Worm (Caenorhabditis elegans) whole organism, L4 larva: Measurements from ENCODE around the gene bec-1.
A peak's percentile ranks its signal among the peaks of the same experiment; 100 is the strongest.

Experiments used
- F10B5.3 ChIP-seq: sonication (generic microtip); optimal IDR thresholded peaks from 2 replicates; lab custom pipeline; 2016; ENCODE audit warnings: mild to moderate bottlenecking, missing genetic modification characterization, missing compliant biosample characterization
- F37D6.2 ChIP-seq: sonication (generic microtip); optimal IDR thresholded peaks from 2 replicates; lab custom pipeline; 2016; ENCODE audit warnings: mild to moderate bottlenecking, missing genetic modification characterization, missing compliant biosample characterization
- Y48G9A.11 ChIP-seq: fragments of 200-800 bp; sonication (Bioruptor generic); IDR thresholded peaks from 2 replicates; pipeline ENCODE4 v1.3.6; 2022; ENCODE audit warnings: missing genetic modification reagents, missing genetic modification characterization, missing compliant biosample characterization
- Y5F2A.4 ChIP-seq: fragments of 200-800 bp; sonication (Bioruptor generic); optimal IDR thresholded peaks from 2 replicates; lab custom pipeline; 2018; ENCODE audit warnings: mild to moderate bottlenecking, missing genetic modification characterization, missing compliant biosample characterization
- attf-4 ChIP-seq: sonication (generic microtip); optimal IDR thresholded peaks from 3 replicates; lab custom pipeline; 2017; ENCODE audit warnings: missing biosample characterization, missing genetic modification characterization
- ceh-28 ChIP-seq: fragments of 150-350 bp; optimal IDR thresholded peaks from 2 replicates; lab custom pipeline; 2014; ENCODE audit warnings: missing biosample characterization, missing genetic modification reagents, missing genetic modification characterization
- ceh-44 ChIP-seq: fragments of 200-800 bp; sonication (Bioruptor generic); IDR thresholded peaks from 2 replicates; pipeline ENCODE4 v1.3.6; 2022; ENCODE audit warnings: missing genetic modification reagents, missing genetic modification characterization, missing compliant biosample characterization
- ceh-82 ChIP-seq: sonication (generic microtip); optimal IDR thresholded peaks from 2 replicates; lab custom pipeline; 2017; ENCODE audit warnings: missing biosample characterization, missing genetic modification characterization
- cey-2 ChIP-seq: sonication (generic microtip); optimal IDR thresholded peaks from 3 replicates; lab custom pipeline; 2017; ENCODE audit warnings: missing genetic modification characterization, mild to moderate bottlenecking, missing compliant biosample characterization, antibody characterized with exemption, borderline replicate concordance; ENCODE audit not compliant: insufficient read depth
- daf-16 ChIP-seq, 3 experiments: sonication (generic microtip); optimal IDR thresholded peaks; 2 replicates each; lab custom pipeline; 2016 to 2017; ENCODE audit warnings: missing genetic modification characterization in 3 of 3, missing genetic modification reagents in 3 of 3, mild to moderate bottlenecking in 2 of 3, missing compliant biosample characterization in 2 of 3, missing biosample characterization in 1 of 3, moderate library complexity in 1 of 3
- dmd-6 ChIP-seq: fragments of 200-800 bp; sonication (Bioruptor generic); IDR thresholded peaks from 2 replicates; pipeline ENCODE4 v1.3.6; 2022; ENCODE audit warnings: missing genetic modification reagents, missing genetic modification characterization, missing compliant biosample characterization
- dpl-1 ChIP-seq: fragments of 150-350 bp; optimal IDR thresholded peaks from 2 replicates; lab custom pipeline; 2014; ENCODE audit warnings: missing biosample characterization, missing genetic modification reagents, missing genetic modification characterization
- dve-1 ChIP-seq: sonication (generic microtip); optimal IDR thresholded peaks from 2 replicates; lab custom pipeline; 2017; ENCODE audit warnings: antibody characterized with exemption, mild to moderate bottlenecking, missing genetic modification characterization, missing compliant biosample characterization; ENCODE audit not compliant: insufficient read depth
- egl-27 ChIP-seq: sonication (generic microtip); optimal IDR thresholded peaks from 3 replicates; lab custom pipeline; 2017; ENCODE audit warnings: missing biosample characterization, missing genetic modification reagents, missing genetic modification characterization
- fos-1 ChIP-seq: fragments of 150-350 bp; optimal IDR thresholded peaks from 2 replicates; lab custom pipeline; 2014; ENCODE audit warnings: missing biosample characterization, missing genetic modification characterization
- hlh-11 ChIP-seq: fragments of 200-800 bp; sonication (Bioruptor generic); optimal IDR thresholded peaks from 2 replicates; lab custom pipeline; 2018; ENCODE audit warnings: mild to moderate bottlenecking, missing genetic modification characterization, missing compliant biosample characterization
- hlh-30 ChIP-seq: sonication (generic microtip); optimal IDR thresholded peaks from 2 replicates; lab custom pipeline; 2017; ENCODE audit warnings: antibody characterized with exemption, mild to moderate bottlenecking, missing genetic modification characterization, missing compliant biosample characterization; ENCODE audit not compliant: insufficient read depth
- hmg-1.1 ChIP-seq: fragments of 200-800 bp; sonication (Bioruptor generic); IDR thresholded peaks from 2 replicates; pipeline ENCODE4 v1.3.6; 2022; ENCODE audit warnings: missing genetic modification reagents, missing genetic modification characterization, missing compliant biosample characterization
- jun-1 ChIP-seq: fragments of 150-350 bp; optimal IDR thresholded peaks from 2 replicates; lab custom pipeline; 2014; ENCODE audit warnings: missing biosample characterization, missing genetic modification reagents, missing genetic modification characterization
- lin-1 ChIP-seq: fragments of 200-800 bp; sonication (Bioruptor generic); IDR thresholded peaks from 2 replicates; pipeline ENCODE4 v1.3.6; 2022; ENCODE audit warnings: missing genetic modification reagents, missing genetic modification characterization, missing compliant biosample characterization
- lin-13 ChIP-seq: fragments of 150-350 bp; optimal IDR thresholded peaks from 2 replicates; lab custom pipeline; 2014; ENCODE audit warnings: missing biosample characterization, missing genetic modification reagents, missing genetic modification characterization
- lin-38 ChIP-seq: fragments of 200-800 bp; sonication (Bioruptor generic); IDR thresholded peaks from 2 replicates; pipeline ENCODE4 v1.3.6; 2022; ENCODE audit warnings: missing genetic modification reagents, missing genetic modification characterization, missing compliant biosample characterization
- madf-5 ChIP-seq, 2 experiments: fragments of 200-800 bp; sonication (Bioruptor generic); IDR thresholded peaks; 2 replicates each; pipeline ENCODE4 v1.3.6; 2022; ENCODE audit warnings: missing compliant biosample characterization in 2 of 2, missing genetic modification characterization in 2 of 2
- mxl-3 ChIP-seq: fragments of 200-800 bp; sonication (Bioruptor generic); optimal IDR thresholded peaks from 2 replicates; lab custom pipeline; 2018; ENCODE audit warnings: mild to moderate bottlenecking, missing genetic modification characterization, missing compliant biosample characterization
- nhr-10 ChIP-seq: fragments of 150-350 bp; optimal IDR thresholded peaks from 2 replicates; lab custom pipeline; 2014; ENCODE audit warnings: missing biosample characterization, missing genetic modification characterization
- nhr-237 ChIP-seq: sonication (generic microtip); optimal IDR thresholded peaks from 2 replicates; lab custom pipeline; 2017; ENCODE audit warnings: missing biosample characterization, missing genetic modification characterization
- nhr-25 ChIP-seq: sonication (generic microtip); optimal IDR thresholded peaks from 2 replicates; lab custom pipeline; 2017; ENCODE audit warnings: missing genetic modification characterization, mild to moderate bottlenecking, missing compliant biosample characterization, antibody characterized with exemption, moderate library complexity, borderline replicate concordance; ENCODE audit not compliant: insufficient read depth
- nhr-28 ChIP-seq: fragments of 150-350 bp; optimal IDR thresholded peaks from 2 replicates; lab custom pipeline; 2014; ENCODE audit warnings: missing biosample characterization, missing genetic modification characterization
- nhr-48 ChIP-seq: sonication (generic microtip); optimal IDR thresholded peaks from 2 replicates; lab custom pipeline; 2016; ENCODE audit warnings: mild to moderate bottlenecking, missing genetic modification characterization, missing compliant biosample characterization
- nhr-6 ChIP-seq: fragments of 150-350 bp; optimal IDR thresholded peaks from 2 replicates; lab custom pipeline; 2014; ENCODE audit warnings: missing biosample characterization, missing genetic modification characterization
- php-3 ChIP-seq: fragments of 200-800 bp; sonication (Bioruptor generic); IDR thresholded peaks from 2 replicates; pipeline ENCODE4 v1.3.6; 2022; ENCODE audit warnings: missing genetic modification reagents, missing genetic modification characterization, missing compliant biosample characterization
- pqm-1 ChIP-seq: sonication (generic microtip); optimal IDR thresholded peaks from 2 replicates; lab custom pipeline; 2017; ENCODE audit warnings: missing biosample characterization, missing genetic modification characterization
- saeg-2 ChIP-seq: fragments of 200-800 bp; sonication (Bioruptor generic); IDR thresholded peaks from 2 replicates; pipeline ENCODE4 v1.3.6; 2022; ENCODE audit warnings: missing genetic modification reagents, missing genetic modification characterization, missing compliant biosample characterization
- skn-1 ChIP-seq: fragments of 150-350 bp; optimal IDR thresholded peaks from 2 replicates; lab custom pipeline; 2014; ENCODE audit warnings: missing biosample characterization, missing genetic modification characterization
- snpc-1.2 ChIP-seq: fragments of 200-800 bp; sonication (Bioruptor generic); IDR thresholded peaks from 2 replicates; pipeline ENCODE4 v1.3.6; 2022; ENCODE audit warnings: missing genetic modification reagents, missing genetic modification characterization, missing compliant biosample characterization
- snpc-4 ChIP-seq: fragments of 150-350 bp; optimal IDR thresholded peaks from 2 replicates; lab custom pipeline; 2014; ENCODE audit warnings: missing biosample characterization, missing genetic modification characterization
- tag-97 ChIP-seq: fragments of 200-800 bp; sonication (Bioruptor generic); IDR thresholded peaks from 2 replicates; pipeline ENCODE4 v1.3.6; 2022; ENCODE audit warnings: missing genetic modification characterization, missing compliant biosample characterization
- tra-1 ChIP-seq: fragments of 200-800 bp; sonication (Bioruptor generic); IDR thresholded peaks from 2 replicates; pipeline ENCODE4 v1.3.6; 2022; ENCODE audit warnings: missing genetic modification reagents, missing genetic modification characterization, missing compliant biosample characterization
- unc-39 ChIP-seq: sonication (generic microtip); optimal IDR thresholded peaks from 2 replicates; lab custom pipeline; 2017; ENCODE audit warnings: missing biosample characterization, missing genetic modification characterization
- unc-62 ChIP-seq, 3 experiments: fragments of 150-350 bp in 1 of 3; sonication (generic microtip); optimal IDR thresholded peaks in 2 of 3; peaks in 1 of 3; 1 replicate in 1 of 3; 2 replicates in 2 of 3; lab custom pipeline; 2014 to 2017; ENCODE audit warnings: missing biosample characterization in 3 of 3, missing genetic modification characterization in 3 of 3, missing genetic modification reagents in 3 of 3, missing genotype in 1 of 3
- zag-1 ChIP-seq: fragments of 150-350 bp; optimal IDR thresholded peaks from 2 replicates; lab custom pipeline; 2014; ENCODE audit warnings: missing biosample characterization, missing genetic modification characterization
- zfp-3 ChIP-seq: fragments of 200-800 bp; sonication (Bioruptor generic); conservative IDR thresholded peaks from 2 replicates; pipeline ENCODE4 v1.3.6; 2022; ENCODE audit warnings: missing genetic modification reagents, missing genetic modification characterization, missing compliant biosample characterization
- zip-2 ChIP-seq: fragments of 150-350 bp; optimal IDR thresholded peaks from 2 replicates; lab custom pipeline; 2014; ENCODE audit warnings: missing biosample characterization, missing genetic modification characterization
- ztf-11 ChIP-seq: fragments of 150-350 bp; optimal IDR thresholded peaks from 2 replicates; lab custom pipeline; 2014; ENCODE audit warnings: missing biosample characterization, missing genetic modification characterization

The bec-1 gene

DNA sequence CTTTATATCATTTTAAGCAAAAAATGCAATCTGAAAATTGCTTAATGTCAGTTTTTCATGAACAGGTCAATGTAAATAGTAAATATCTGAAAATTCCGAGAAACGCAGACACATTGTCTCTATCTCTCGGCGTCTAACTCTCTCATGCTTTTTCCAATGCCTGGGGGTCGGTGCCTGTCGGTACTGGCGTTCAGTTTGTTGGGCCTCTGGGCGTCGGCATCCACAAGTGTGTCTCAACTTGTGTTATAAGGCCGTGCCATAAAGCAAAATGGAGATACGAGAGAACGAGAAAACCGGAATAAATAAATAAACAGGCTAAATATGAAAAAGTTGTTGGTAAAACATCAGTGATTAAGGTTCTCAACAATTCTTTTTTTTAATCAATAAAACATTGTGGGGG lies 3.0 kb upstream of the bec-1 start (continued):
- TF ChIP-seq cey-2 (tag; lab: Kevin White, UChicago) = no peak
- TF ChIP-seq snpc-1.2 (GFP tag; lab: Robert Waterston, UW) = no peak
- no peak for TF ChIP-seq unc-39
- TF ChIP-seq unc-62 (GFP tag; optimal IDR thresholded peaks at IDR 0.05 in 1 of 2; lab: Kevin White, UChicago) = no peak
- no peak for TF ChIP-seq unc-62 (tag; optimal IDR thresholded peaks at IDR 0.05; lab: Kevin White, UChicago)
- no peak for TF ChIP-seq ceh-82 (tag; lab: Kevin White, UChicago)
- TF ChIP-seq zag-1 = no peak
- TF ChIP-seq mxl-3 (GFP tag; lab: Kevin White, UChicago) = peak; percentile 16
- TF ChIP-seq nhr-10 (tag; lab: Kevin White, UChicago) = no peak
- 0 out of 2 replicates have a peak, but pooled peaks have one; percentile 54 for TF ChIP-seq php-3 (GFP tag; lab: Robert Waterston, UW)
- no peak for TF ChIP-seq F37D6.2 (tag; lab: Kevin White, UChicago)
- TF ChIP-seq hmg-1.1 = peak; percentile 40; the same call in 1 of the 2 replicates
- TF ChIP-seq lin-38 (GFP tag; lab: Robert Waterston, UW) = no peak
- no peak for TF ChIP-seq lin-1 (GFP tag; lab: Robert Waterston, UW)
- TF ChIP-seq Y5F2A.4 (GFP tag; lab: Kevin White, UChicago) = no peak
- no peak for TF ChIP-seq egl-27 (tag; lab: Kevin White, UChicago)
- TF ChIP-seq, all 104 proteins: peak for 25

DNA sequence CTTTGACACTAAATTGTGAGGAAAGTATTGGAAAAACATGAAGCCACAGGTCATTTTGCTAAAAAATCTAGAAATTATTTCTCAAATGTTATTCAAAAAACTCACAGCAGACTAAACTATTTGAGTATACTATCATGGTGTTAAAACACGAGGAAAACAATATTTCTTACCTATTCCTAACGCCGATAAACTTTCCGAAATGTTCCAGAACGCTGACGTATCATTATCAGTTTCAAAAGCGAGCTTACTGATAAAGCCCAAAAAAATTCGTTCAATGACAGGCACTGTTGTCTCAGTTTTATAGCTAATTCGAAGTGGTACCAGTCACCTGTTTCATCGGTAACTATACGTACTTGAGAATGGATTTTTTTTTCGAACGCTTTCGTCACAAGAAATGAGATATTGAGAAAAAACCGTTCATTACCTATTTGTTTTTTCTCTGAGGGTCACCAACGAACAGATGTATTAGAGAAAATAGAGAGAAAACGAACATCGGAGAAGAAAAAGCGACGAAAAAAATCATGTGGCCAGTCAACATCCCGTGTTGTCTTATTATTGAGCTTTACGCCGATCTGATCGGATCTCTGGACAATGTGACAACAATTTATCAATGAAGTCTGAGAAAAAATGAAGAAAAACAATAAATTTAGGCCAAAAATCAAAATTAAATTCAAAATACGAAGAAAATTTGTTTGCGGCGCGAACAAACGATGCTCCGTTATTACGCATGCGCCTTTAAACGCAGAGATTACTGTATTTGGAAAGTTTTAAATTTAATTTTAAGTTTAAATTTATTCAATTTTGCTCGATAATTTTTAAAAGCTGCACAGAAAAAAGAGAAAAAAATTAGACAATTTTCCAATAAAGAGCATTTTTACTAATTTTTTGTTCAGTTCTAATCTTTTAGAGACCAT lies 2.1 kb upstream of the bec-1 start:
- TF ChIP-seq unc-39 (no peak), php-3 (GFP tag; lab: Robert Waterston, UW) (no peak), Y48G9A.11 (GFP tag; lab: Robert Waterston, UW) (peak; percentile 98), skn-1 (tag; lab: Kevin White, UChicago) (no peak), nhr-237 (tag; lab: Kevin White, UChicago) (no peak), lin-1 (GFP tag; lab: Robert Waterston, UW) (0 out of 2 replicates have a peak, but pooled peaks have one; percentile 14), F10B5.3 (tag; lab: Kevin White, UChicago) (no peak), dmd-6 (peak; percentile 84), saeg-2 (GFP tag; lab: Robert Waterston, UW) (no peak), ceh-28 (no peak), tag-97 (GFP tag; lab: Robert Waterston, UW) (no peak), snpc-4 (tag; lab: Kevin White, UChicago) (no peak), nhr-28 (tag; lab: Kevin White, UChicago) (peak; percentile 29), pqm-1 (peak; percentile 15), lin-38 (GFP tag; lab: Robert Waterston, UW) (no peak), tra-1 (no peak; the same call in 1 of the 2 replicates), egl-27 (tag; lab: Kevin White, UChicago) (no peak), hlh-30 (tag; lab: Kevin White, UChicago) (peak; percentile 58), snpc-1.2 (GFP tag; lab: Robert Waterston, UW) (peak; percentile 87), fos-1 (no peak), zfp-3 (GFP tag; lab: Robert Waterston, UW) (no peak; the same call in 1 of the 2 replicates), attf-4 (tag; lab: Kevin White, UChicago) (no peak), nhr-6 (no peak), madf-5 (GFP tag; IDR thresholded peaks at IDR 0.05; lab: Robert Waterston, UW) (no peak), unc-62 (GFP tag; optimal IDR thresholded peaks at IDR 0.05 in 1 of 2; lab: Kevin White, UChicago) (no peak), unc-62 (tag; optimal IDR thresholded peaks at IDR 0.05; lab: Kevin White, UChicago) (no peak), ceh-44 (GFP tag; lab: Robert Waterston, UW) (no peak), lin-13 (GFP tag; lab: Kevin White, UChicago) (peak; percentile 17), zip-2 (tag; lab: Kevin White, UChicago) (peak; percentile 1), jun-1 (tag; lab: Kevin White, UChicago) (no peak), dve-1 (tag; lab: Kevin White, UChicago) (peak; percentile 93), daf-16 (GFP tag; optimal IDR thresholded peaks at IDR 0.05; lab: Kevin White, UChicago) (peak in 1 of 2 experiments; percentile 82), daf-16 (tag; optimal IDR thresholded peaks at IDR 0.05; lab: Kevin White, UChicago) (peak; percentile 79), nhr-25 (tag; lab: Kevin White, UChicago) (no peak), nhr-48 (tag; lab: Kevin White, UChicago) (no peak), hlh-11 (peak; percentile 73), dpl-1 (GFP tag; lab: Kevin White, UChicago) (no peak), ztf-11 (tag; lab: Kevin White, UChicago) (no peak)
